Fruit fly (Drosophila melanogaster) whole organism, embryonic: ENCODE results near the gene mtsh.

ENCODE experiments used
- B-H2 ChIP-seq: fragments of 200-800 bp; sonication (Bioruptor generic); optimal IDR thresholded peaks from 2 replicates; lab custom pipeline; 2018; ENCODE audit warnings: missing biosample characterization, mild to moderate bottlenecking, missing genetic modification characterization
- CG11247 ChIP-seq: fragments of 200-800 bp; sonication (Bioruptor generic); IDR thresholded peaks from 2 replicates; pipeline ENCODE4 v1.3.6; 2022; ENCODE audit warnings: missing biosample characterization, missing genetic modification characterization
- CG12391 ChIP-seq: fragments of 200-800 bp; sonication (Bioruptor generic); optimal IDR thresholded peaks from 3 replicates; lab custom pipeline; 2018; ENCODE audit warnings: missing biosample characterization, mild to moderate bottlenecking, missing genetic modification characterization, moderate library complexity
- CG14965 ChIP-seq: fragments of 200-800 bp; sonication (Bioruptor generic); optimal IDR thresholded peaks from 2 replicates; lab custom pipeline; 2016; ENCODE audit warnings: missing biosample characterization, missing genetic modification characterization, borderline replicate concordance
- CG16813 ChIP-seq: fragments of 200-800 bp; sonication (Bioruptor generic); IDR thresholded peaks from 3 replicates; pipeline ENCODE4 v1.3.6; 2022; ENCODE audit warnings: missing biosample characterization, missing genetic modification characterization; ENCODE audit not compliant: partially characterized antibody
- E2f1 ChIP-seq: fragments of 200-800 bp; sonication (Bioruptor generic); IDR thresholded peaks from 2 replicates; pipeline ENCODE4 v1.3.6; 2022; ENCODE audit warnings: missing biosample characterization, missing genetic modification characterization
- H15 ChIP-seq: fragments of 200-800 bp; sonication (Bioruptor generic); IDR thresholded peaks from 3 replicates; pipeline ENCODE4 v1.3.6; 2022; ENCODE audit warnings: missing biosample characterization, missing genetic modification characterization
- Nf-YC ChIP-seq: fragments of 200-800 bp; optimal IDR thresholded peaks from 3 replicates; lab custom pipeline; 2019; ENCODE audit warnings: missing biosample characterization, mild to moderate bottlenecking, missing genetic modification characterization, moderate library complexity
- Rfx ChIP-seq: fragments of 200-800 bp; sonication (Bioruptor generic); IDR thresholded peaks from 2 replicates; pipeline ENCODE4 v1.3.6; 2022; ENCODE audit warnings: missing biosample characterization, missing genetic modification characterization
- abd-A ChIP-seq: fragments of 200-800 bp; sonication (Bioruptor generic); optimal IDR thresholded peaks from 3 replicates; lab custom pipeline; 2019; ENCODE audit warnings: missing biosample characterization, mild to moderate bottlenecking, missing genetic modification characterization, moderate library complexity
- kay ChIP-seq: fragments of 200-800 bp; sonication (Bioruptor generic); optimal IDR thresholded peaks from 2 replicates; lab custom pipeline; 2016; ENCODE audit warnings: missing biosample characterization, missing genetic modification characterization
- run ChIP-seq: fragments of 200-800 bp; sonication (Bioruptor generic); optimal IDR thresholded peaks from 3 replicates; lab custom pipeline; 2018; ENCODE audit warnings: missing biosample characterization, mild to moderate bottlenecking, missing genetic modification characterization
- tap ChIP-seq: fragments of 200-800 bp; optimal IDR thresholded peaks from 3 replicates; lab custom pipeline; 2019; ENCODE audit warnings: missing biosample characterization, mild to moderate bottlenecking, missing genetic modification characterization, moderate library complexity

DNA sequence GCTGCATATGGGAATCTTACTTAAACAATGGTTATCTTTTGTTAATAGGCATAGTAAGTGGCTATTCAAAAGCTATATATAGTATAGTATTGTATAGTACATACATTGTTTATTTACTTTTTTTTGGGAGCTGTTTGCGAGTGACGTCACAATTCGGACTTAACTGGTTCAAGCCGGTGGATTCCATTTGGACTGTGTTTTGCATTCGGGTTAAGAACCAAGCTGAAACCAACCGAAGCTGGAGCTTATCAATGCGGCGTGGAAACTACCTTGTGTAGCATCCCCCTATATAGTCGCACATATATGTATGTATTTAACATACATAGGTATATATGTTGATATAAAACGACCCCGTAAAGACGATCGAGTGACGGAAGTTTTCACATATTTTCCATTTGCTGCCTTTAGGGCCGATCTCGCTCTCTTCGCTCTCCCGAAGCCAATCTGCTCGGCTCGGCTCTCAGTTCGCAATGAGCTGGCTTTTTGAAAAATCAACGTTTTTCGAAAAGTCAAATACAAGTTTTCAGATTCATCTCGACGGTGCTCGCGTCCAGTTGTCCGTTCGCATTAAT, 8.9 kb upstream of the mtsh start:
- no peak for TF ChIP-seq H15 (GFP tag; lab: Robert Waterston, UW)
- no peak for TF ChIP-seq CG11247 (GFP tag; lab: Robert Waterston, UW)
- TF ChIP-seq run, result no peak
- TF ChIP-seq Rfx (GFP tag; lab: Robert Waterston, UW), result no peak
- TF ChIP-seq kay, result no peak
- no peak for TF ChIP-seq B-H2 (GFP tag; lab: Kevin White, UChicago)
- TF ChIP-seq CG14965 (GFP tag; lab: Kevin White, UChicago), result no peak
- TF ChIP-seq CG12391 (tag; lab: Kevin White, UChicago), result no peak
- TF ChIP-seq CG16813, result no peak
- TF ChIP-seq tap, result no peak
- TF ChIP-seq abd-A (tag; lab: Kevin White, UChicago), result no peak
- no peak for TF ChIP-seq E2f1 (GFP tag; lab: Robert Waterston, UW)
- no peak for TF ChIP-seq Nf-YC (tag; lab: Kevin White, UChicago)
